Worm (Caenorhabditis elegans) whole organism, L1 larva: ENCODE data around the gene F26G5.1.

ENCODE experiments used
- elt-3 ChIP-seq, 6 experiments: fragments of 150-350 bp in 1 of 6; sonication (generic microtip); optimal IDR thresholded peaks; 2 replicates each; lab custom pipeline; 2017 to 2018; ENCODE audit warnings: missing biosample characterization in 6 of 6, missing genetic modification characterization in 6 of 6, inconsistent platforms in 1 of 6
- fkh-10 ChIP-seq: sonication (generic microtip); optimal IDR thresholded peaks from 2 replicates; lab custom pipeline; 2017; ENCODE audit warnings: missing biosample characterization, missing genetic modification reagents, missing genetic modification characterization
- nhr-237 ChIP-seq: fragments of 150-350 bp; optimal IDR thresholded peaks from 2 replicates; lab custom pipeline; 2014; ENCODE audit warnings: missing biosample characterization, missing genetic modification characterization
- nhr-77 ChIP-seq: fragments of 150-350 bp; optimal IDR thresholded peaks from 2 replicates; lab custom pipeline; 2014; ENCODE audit warnings: missing biosample characterization, missing genetic modification characterization

ce11 chrV:5018067-5018466, 42.8 kb downstream of the F26G5.1 start:
- TF ChIP-seq elt-3 (tag; optimal IDR thresholded peaks at IDR 0.05; lab: Kevin White, UChicago) (no peak), fkh-10 (no peak), nhr-237 (no peak), nhr-77 (tag; lab: Kevin White, UChicago) (no peak)
